Fruit fly (Drosophila melanogaster) whole organism, embryonic: Measurements from ENCODE around the gene CG12768.

Experiments used
- CG1024 ChIP-seq: fragments of 200-800 bp; sonication (Bioruptor generic); IDR thresholded peaks from 2 replicates; pipeline ENCODE4 v1.3.6; 2022; ENCODE audit warnings: missing biosample characterization, missing genetic modification characterization
- CG10267 ChIP-seq: fragments of 200-800 bp; sonication (Bioruptor generic); optimal IDR thresholded peaks from 2 replicates; lab custom pipeline; 2018; ENCODE audit warnings: missing biosample characterization, mild to moderate bottlenecking, missing genetic modification characterization, moderate library complexity
- CG10654 ChIP-seq: fragments of 200-800 bp; sonication (Bioruptor generic); optimal IDR thresholded peaks from 2 replicates; lab custom pipeline; 2016; ENCODE audit warnings: missing biosample characterization, missing genetic modification characterization
- CG11398 ChIP-seq: fragments of 200-800 bp; sonication (Bioruptor generic); optimal IDR thresholded peaks from 2 replicates; lab custom pipeline; 2016; ENCODE audit warnings: missing biosample characterization, missing genetic modification characterization
- CG12104 ChIP-seq: fragments of 200-800 bp; sonication (Bioruptor generic); optimal IDR thresholded peaks from 3 replicates; lab custom pipeline; 2016; ENCODE audit warnings: missing biosample characterization, missing genetic modification characterization
- CG12299 ChIP-seq: fragments of 200-800 bp; sonication (Bioruptor generic); optimal IDR thresholded peaks from 2 replicates; lab custom pipeline; 2018; ENCODE audit warnings: missing biosample characterization, mild to moderate bottlenecking, missing genetic modification characterization
- CG14710 ChIP-seq: fragments of 200-800 bp; sonication (Bioruptor generic); optimal IDR thresholded peaks from 3 replicates; lab custom pipeline; 2019; ENCODE audit warnings: missing biosample characterization, mild to moderate bottlenecking, missing genetic modification characterization, moderate library complexity
- CG16813 ChIP-seq: fragments of 200-800 bp; sonication (Bioruptor generic); IDR thresholded peaks from 3 replicates; pipeline ENCODE4 v1.3.6; 2022; ENCODE audit warnings: missing biosample characterization, missing genetic modification characterization; ENCODE audit not compliant: partially characterized antibody
- CG18619 ChIP-seq: fragments of 200-800 bp; sonication (Bioruptor generic); optimal IDR thresholded peaks from 3 replicates; lab custom pipeline; 2017; ENCODE audit warnings: missing biosample characterization, mild to moderate bottlenecking, missing genetic modification characterization
- CG18764 ChIP-seq: fragments of 200-800 bp; sonication (Bioruptor generic); optimal IDR thresholded peaks from 3 replicates; lab custom pipeline; 2016; ENCODE audit warnings: missing biosample characterization, missing genetic modification characterization
- CG2120 ChIP-seq: fragments of 200-800 bp; sonication (Bioruptor generic); optimal IDR thresholded peaks from 3 replicates; lab custom pipeline; 2016; ENCODE audit warnings: missing biosample characterization, missing genetic modification characterization
- CG2199 ChIP-seq: fragments of 200-800 bp; sonication (Bioruptor generic); IDR thresholded peaks from 3 replicates; pipeline ENCODE4 v1.3.6; 2022; ENCODE audit warnings: missing biosample characterization, missing genetic modification characterization
- CG2712 ChIP-seq: fragments of 200-800 bp; optimal IDR thresholded peaks from 3 replicates; lab custom pipeline; 2019; ENCODE audit warnings: missing biosample characterization, mild to moderate bottlenecking, missing genetic modification characterization, moderate library complexity
- CG31365 ChIP-seq: fragments of 200-800 bp; sonication (Bioruptor generic); optimal IDR thresholded peaks from 2 replicates; lab custom pipeline; 2018; ENCODE audit warnings: missing biosample characterization, mild to moderate bottlenecking, missing genetic modification characterization
- CG31441 ChIP-seq: fragments of 200-800 bp; sonication (Bioruptor generic); IDR thresholded peaks from 2 replicates; pipeline ENCODE4 v1.3.6; 2022; ENCODE audit warnings: missing biosample characterization, missing genetic modification characterization
- CG34376 ChIP-seq: fragments of 200-800 bp; sonication (Bioruptor generic); optimal IDR thresholded peaks from 2 replicates; lab custom pipeline; 2018; ENCODE audit warnings: missing biosample characterization, mild to moderate bottlenecking, missing genetic modification characterization
- CG4820 ChIP-seq: fragments of 200-800 bp; sonication (Bioruptor generic); optimal IDR thresholded peaks from 3 replicates; lab custom pipeline; 2016; ENCODE audit warnings: missing biosample characterization, missing genetic modification characterization
- CG6791 ChIP-seq: fragments of 200-800 bp; sonication (Bioruptor generic); IDR thresholded peaks from 3 replicates; pipeline ENCODE4 v1.3.6; 2022; ENCODE audit warnings: missing biosample characterization, missing genetic modification characterization; ENCODE audit not compliant: partially characterized antibody
- CG6854 ChIP-seq: fragments of 200-800 bp; sonication (Bioruptor generic); optimal IDR thresholded peaks from 3 replicates; lab custom pipeline; 2017; ENCODE audit warnings: missing biosample characterization, mild to moderate bottlenecking, missing genetic modification characterization
- CG7357 ChIP-seq: fragments of 200-800 bp; sonication (Bioruptor generic); IDR thresholded peaks from 3 replicates; pipeline ENCODE4 v1.3.6; 2022; ENCODE audit warnings: missing biosample characterization, missing genetic modification characterization
- CG8388 ChIP-seq: fragments of 200-800 bp; sonication (Bioruptor generic); optimal IDR thresholded peaks from 2 replicates; lab custom pipeline; 2019; ENCODE audit warnings: missing biosample characterization, mild to moderate bottlenecking, missing genetic modification characterization, moderate library complexity
- CG8924 ChIP-seq: fragments of 200-800 bp; optimal IDR thresholded peaks from 3 replicates; lab custom pipeline; 2019; ENCODE audit warnings: missing biosample characterization, mild to moderate bottlenecking, missing genetic modification characterization, moderate library complexity
- CG9437 ChIP-seq: fragments of 200-800 bp; sonication (Bioruptor generic); optimal IDR thresholded peaks from 2 replicates; lab custom pipeline; 2018; ENCODE audit warnings: missing biosample characterization, mild to moderate bottlenecking, missing genetic modification characterization
- D19A ChIP-seq: fragments of 200-800 bp; optimal IDR thresholded peaks from 3 replicates; lab custom pipeline; 2019; ENCODE audit warnings: missing biosample characterization, mild to moderate bottlenecking, missing genetic modification characterization, moderate library complexity
- Dek ChIP-seq: fragments of 200-800 bp; sonication (Bioruptor generic); optimal IDR thresholded peaks from 3 replicates; lab custom pipeline; 2019; ENCODE audit warnings: missing biosample characterization, mild to moderate bottlenecking, missing genetic modification characterization, moderate library complexity
- Dip3 ChIP-seq: fragments of 200-800 bp; sonication (Bioruptor generic); optimal IDR thresholded peaks from 3 replicates; lab custom pipeline; 2016; ENCODE audit warnings: missing biosample characterization, missing genetic modification characterization
- Ets65A ChIP-seq: fragments of 200-800 bp; sonication (Bioruptor generic); peaks from one replicate; lab custom pipeline; 2016; ENCODE audit warnings: missing biosample characterization, missing genetic modification characterization
- Hand ChIP-seq: fragments of 200-800 bp; sonication (Bioruptor generic); optimal IDR thresholded peaks from 2 replicates; lab custom pipeline; 2017; ENCODE audit warnings: mild to moderate bottlenecking, missing biosample characterization, missing genetic modification reagents, missing genetic modification characterization
- Hr3 ChIP-seq: fragments of 200-800 bp; sonication (Bioruptor generic); optimal IDR thresholded peaks from 3 replicates; lab custom pipeline; 2016; ENCODE audit warnings: missing biosample characterization, missing genetic modification characterization
- Rfx ChIP-seq: fragments of 200-800 bp; sonication (Bioruptor generic); IDR thresholded peaks from 2 replicates; pipeline ENCODE4 v1.3.6; 2022; ENCODE audit warnings: missing biosample characterization, missing genetic modification characterization
- Rx ChIP-seq: fragments of 200-800 bp; sonication (Bioruptor generic); IDR thresholded peaks from 2 replicates; pipeline ENCODE4 v1.3.6; 2022; ENCODE audit warnings: missing biosample characterization, missing genetic modification characterization
- Sox100B ChIP-seq: fragments of 200-800 bp; sonication (Bioruptor generic); optimal IDR thresholded peaks from 3 replicates; lab custom pipeline; 2018; ENCODE audit warnings: missing biosample characterization, mild to moderate bottlenecking, missing genetic modification characterization
- Xrp1 ChIP-seq: fragments of 200-800 bp; sonication (Bioruptor generic); IDR thresholded peaks from 2 replicates; pipeline ENCODE4 v1.3.6; 2022; ENCODE audit warnings: missing biosample characterization, missing genetic modification characterization
- ac ChIP-seq: fragments of 200-800 bp; sonication (Bioruptor generic); optimal IDR thresholded peaks from 3 replicates; lab custom pipeline; 2017; ENCODE audit warnings: missing biosample characterization, mild to moderate bottlenecking, missing genetic modification characterization
- bowl ChIP-seq: fragments of 200-800 bp; sonication (Bioruptor generic); IDR thresholded peaks from 2 replicates; pipeline ENCODE4 v1.3.6; 2022; ENCODE audit warnings: missing biosample characterization, missing genetic modification characterization
- chinmo ChIP-seq: fragments of 200-800 bp; sonication (Bioruptor generic); IDR thresholded peaks from 4 replicates; pipeline ENCODE4 v1.3.6; 2022; ENCODE audit warnings: missing biosample characterization, missing genetic modification characterization; ENCODE audit not compliant: partially characterized antibody
- dmrt11E ChIP-seq: fragments of 200-800 bp; sonication (Bioruptor generic); optimal IDR thresholded peaks from 3 replicates; lab custom pipeline; 2018; ENCODE audit warnings: missing biosample characterization, mild to moderate bottlenecking, missing genetic modification characterization, moderate library complexity
- fd96Cb ChIP-seq: fragments of 200-800 bp; sonication (Bioruptor generic); optimal IDR thresholded peaks from 2 replicates; lab custom pipeline; 2018; ENCODE audit warnings: missing biosample characterization, mild to moderate bottlenecking, missing genetic modification characterization, moderate library complexity
- gsb-n ChIP-seq: fragments of 200-800 bp; sonication (Bioruptor generic); optimal IDR thresholded peaks from 3 replicates; lab custom pipeline; 2018; ENCODE audit warnings: missing biosample characterization, mild to moderate bottlenecking, missing genetic modification characterization
- ham ChIP-seq: fragments of 200-800 bp; sonication (Bioruptor generic); IDR thresholded peaks from 2 replicates; pipeline ENCODE4 v1.3.6; 2022; ENCODE audit warnings: missing biosample characterization, missing genetic modification characterization
- kay ChIP-seq: fragments of 200-800 bp; sonication (Bioruptor generic); optimal IDR thresholded peaks from 2 replicates; lab custom pipeline; 2016; ENCODE audit warnings: missing biosample characterization, missing genetic modification characterization
- nmo ChIP-seq: fragments of 200-800 bp; sonication (Bioruptor generic); optimal IDR thresholded peaks from 2 replicates; lab custom pipeline; 2018; ENCODE audit warnings: missing biosample characterization, mild to moderate bottlenecking, missing genetic modification characterization, moderate library complexity
- pb ChIP-seq: fragments of 200-800 bp; sonication (Bioruptor generic); optimal IDR thresholded peaks from 3 replicates; lab custom pipeline; 2016; ENCODE audit warnings: missing biosample characterization, missing genetic modification characterization
- peb ChIP-seq: fragments of 200-800 bp; sonication (Bioruptor generic); IDR thresholded peaks from 2 replicates; pipeline ENCODE4 v1.3.6; 2022; ENCODE audit warnings: missing biosample characterization, missing genetic modification characterization
- sc ChIP-seq, 3 experiments: fragments of >200 bp in 2 of 3; fragments of 200-800 bp in 1 of 3; sonication (Bioruptor generic) in 1 of 3; optimal IDR thresholded peaks; 2 replicates in 2 of 3; 3 replicates in 1 of 3; lab custom pipeline; 2017; ENCODE audit warnings: mild to moderate bottlenecking in 1 of 3, missing biosample characterization in 1 of 3, missing genetic modification characterization in 1 of 3, missing genetic modification reagents in 1 of 3
- slbo ChIP-seq: fragments of 200-800 bp; sonication (Bioruptor generic); IDR thresholded peaks from 2 replicates; pipeline ENCODE4 v1.3.6; 2022; ENCODE audit warnings: missing biosample characterization, missing genetic modification characterization
- sna ChIP-seq: fragments of 200-800 bp; sonication (Bioruptor generic); IDR thresholded peaks from 2 replicates; pipeline ENCODE4 v1.3.6; 2022; ENCODE audit warnings: missing biosample characterization, missing genetic modification characterization; ENCODE audit not compliant: partially characterized antibody
- so ChIP-seq: fragments of 200-800 bp; sonication (Bioruptor generic); IDR thresholded peaks from 3 replicates; pipeline ENCODE4 v1.3.6; 2022; ENCODE audit warnings: missing biosample characterization, missing genetic modification characterization
- stc ChIP-seq: fragments of 200-800 bp; sonication (Bioruptor generic); IDR thresholded peaks from 2 replicates; pipeline ENCODE4 v1.3.6; 2022; ENCODE audit warnings: missing biosample characterization, missing genetic modification characterization
- tio ChIP-seq: fragments of 200-800 bp; sonication (Bioruptor generic); optimal IDR thresholded peaks from 2 replicates; lab custom pipeline; 2017; ENCODE audit warnings: missing biosample characterization, missing genetic modification characterization, inconsistent platforms

CG12768 gene

DNA sequence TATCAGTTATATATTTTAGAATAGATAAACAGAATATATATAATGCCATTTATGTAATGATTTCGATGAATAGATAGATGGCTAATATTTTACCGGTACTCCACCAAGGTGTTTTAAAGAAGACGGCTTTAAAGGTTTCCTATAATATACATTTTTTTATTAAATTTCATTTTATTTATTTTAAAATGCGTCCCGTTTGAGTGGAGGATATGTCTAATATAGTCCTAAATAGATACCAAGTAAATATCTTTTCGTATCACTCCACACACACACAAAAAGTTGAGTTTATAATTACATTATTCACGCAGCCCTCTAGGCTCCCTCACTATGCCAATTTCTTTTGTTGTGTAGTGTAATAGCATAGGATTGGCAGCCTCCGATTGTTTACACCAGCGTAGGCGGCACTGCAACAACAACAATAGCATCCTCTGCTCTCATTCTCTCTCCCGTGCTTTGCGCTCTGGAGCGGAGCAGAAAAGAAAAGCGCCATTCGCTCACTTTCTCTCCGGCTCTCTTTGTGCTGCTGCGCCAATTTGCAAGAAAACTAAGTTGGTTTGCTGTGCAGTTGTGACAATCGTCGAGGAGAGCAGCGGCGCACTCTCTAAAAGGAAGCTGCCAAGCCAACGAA lies at the start of gene CG12768 (continued):
- TF ChIP-seq CG12299 (tag; lab: Kevin White, UChicago) (no peak), Rfx (GFP tag; lab: Robert Waterston, UW) (no peak), CG14710 (tag; lab: Kevin White, UChicago) (peak; percentile 25), CG10267 (peak; percentile 43), gsb-n (peak; percentile 17), CG31365 (tag; lab: Kevin White, UChicago) (no peak), CG10654 (no peak), stc (GFP tag; lab: Robert Waterston, UW) (no peak), pb (GFP tag; lab: Kevin White, UChicago) (no peak), fd96Cb (tag; lab: Kevin White, UChicago) (peak; percentile 13), Rx (GFP tag; lab: Robert Waterston, UW) (no peak), ham (GFP tag; lab: Robert Waterston, UW) (no peak), CG2712 (tag; lab: Kevin White, UChicago) (peak; percentile 57), bowl (GFP tag; lab: Robert Waterston, UW) (no peak), dmrt11E (tag; lab: Kevin White, UChicago) (peak; percentile 8), CG12104 (GFP tag; lab: Kevin White, UChicago) (no peak), CG2199 (GFP tag; lab: Robert Waterston, UW) (no peak), CG8388 (peak; percentile 20), CG18619 (GFP tag; lab: Kevin White, UChicago) (peak; percentile 12), Hr3 (GFP tag; lab: Kevin White, UChicago) (peak; percentile 9), peb (GFP tag; lab: Robert Waterston, UW) (no peak), Xrp1 (GFP tag; lab: Robert Waterston, UW) (peak; percentile 24; the same call in 1 of the 2 replicates), CG6791 (GFP tag; lab: Robert Waterston, UW) (no peak), nmo (peak; percentile 33), CG11398 (no peak), CG7357 (GFP tag; lab: Robert Waterston, UW) (no peak), CG34376 (no peak), CG8924 (tag; lab: Kevin White, UChicago) (peak; percentile 44), Hand (GFP tag; lab: Kevin White, UChicago) (no peak), Ets65A (GFP tag; lab: Kevin White, UChicago) (peak; percentile 37), CG6854 (GFP tag; lab: Kevin White, UChicago) (peak; percentile 16), Dip3 (no peak), Dek (tag; lab: Kevin White, UChicago) (no peak), tio (GFP tag; lab: Kevin White, UChicago) (no peak), kay (GFP tag; lab: Kevin White, UChicago) (no peak), CG4820 (GFP tag; lab: Kevin White, UChicago) (no peak), CG31441 (GFP tag; lab: Robert Waterston, UW) (peak; percentile 43; the same call in 1 of the 2 replicates), CG18764 (GFP tag; lab: Kevin White, UChicago) (no peak), sc (optimal IDR thresholded peaks at IDR 0.05; lab: Kevin White, UChicago) (no peak), sc (GFP tag; optimal IDR thresholded peaks at IDR 0.05; lab: Kevin White, UChicago) (peak; percentile 9), slbo (GFP tag; lab: Robert Waterston, UW) (peak; percentile 32; the same call in 1 of the 2 replicates), D19A (tag; lab: Kevin White, UChicago) (peak; percentile 14), chinmo (GFP tag; lab: Robert Waterston, UW) (no peak), CG9437 (GFP tag; lab: Kevin White, UChicago) (peak; percentile 62), sna (GFP tag; lab: Robert Waterston, UW) (no peak), ac (GFP tag; lab: Kevin White, UChicago) (no peak), CG2120 (no peak), so (no peak), Sox100B (peak; percentile 58), CG16813 (no peak), CG1024 (GFP tag; lab: Robert Waterston, UW) (no peak)
